Fruit fly (Drosophila melanogaster): Measurements from ENCODE around the gene MED6.
A peak's percentile ranks its signal among the peaks of the same experiment; 100 is the strongest.

The MED6 gene

dm6 chr3R:9771519-9771972 lies 2.8 kb upstream of the MED6 start, which contains the start of gene CG9471 (continued):
- TF ChIP-seq CG2712 (tag; optimal IDR thresholded peaks at IDR 0.05): peak; percentile 92
- TF ChIP-seq twi (tag; optimal IDR thresholded peaks at IDR 0.05): peak; percentile 73
- peak; percentile 83 for TF ChIP-seq oc (tag; optimal IDR thresholded peaks at IDR 0.05)
- TF ChIP-seq CG30403 (GFP tag; optimal IDR thresholded peaks at IDR 0.05): peak; percentile 93
- peak; percentile 87 for TF ChIP-seq nau (GFP tag; optimal IDR thresholded peaks at IDR 0.05)
- peak; percentile 88 for TF ChIP-seq CG6765 (GFP tag; optimal IDR thresholded peaks at IDR 0.05)
- TF ChIP-seq vnd (GFP tag; IDR thresholded peaks at IDR 0.05; ENCODE audit: partially characterized antibody): no peak
- TF ChIP-seq CG10654 (GFP tag; optimal IDR thresholded peaks at IDR 0.05): peak; percentile 89
- TF ChIP-seq usp (GFP tag; optimal IDR thresholded peaks at IDR 0.05): no peak
- TF ChIP-seq Tbp (GFP tag; optimal IDR thresholded peaks at IDR 0.05): no peak
- peak; percentile 80 for TF ChIP-seq kay (GFP tag; optimal IDR thresholded peaks at IDR 0.05)
- TF ChIP-seq CG17568 (GFP tag; optimal IDR thresholded peaks at IDR 0.05): no peak
- TF ChIP-seq ATbp (GFP tag; optimal IDR thresholded peaks at IDR 0.05): peak; percentile 88
- TF ChIP-seq CG4707 (GFP tag; optimal IDR thresholded peaks at IDR 0.05): peak; percentile 73
- peak; percentile 92 for TF ChIP-seq nmo (GFP tag; optimal IDR thresholded peaks at IDR 0.05)
- peak; percentile 79 for TF ChIP-seq CG4404 (GFP tag; IDR thresholded peaks at IDR 0.05)
- no peak for TF ChIP-seq br (optimal IDR thresholded peaks at IDR 0.05)
- TF ChIP-seq seq (GFP tag; IDR thresholded peaks at IDR 0.05): peak; percentile 92
- TF ChIP-seq CG5245 (GFP tag; optimal IDR thresholded peaks at IDR 0.05): peak; percentile 77
- peak; percentile 88 for TF ChIP-seq CrebB (tag; optimal IDR thresholded peaks at IDR 0.05)
- TF ChIP-seq Myb (GFP tag; optimal IDR thresholded peaks at IDR 0.05): peak; percentile 74
- peak; percentile 93 for TF ChIP-seq CG12155 (GFP tag; optimal IDR thresholded peaks at IDR 0.05)
- TF ChIP-seq Side (GFP tag; optimal IDR thresholded peaks at IDR 0.05): peak; percentile 88
- TF ChIP-seq CG9437 (GFP tag; optimal IDR thresholded peaks at IDR 0.05): peak; percentile 82
- peak; percentile 73 for TF ChIP-seq sim (GFP tag; IDR thresholded peaks at IDR 0.05)
- TF ChIP-seq kah (GFP tag; optimal IDR thresholded peaks at IDR 0.05): peak; percentile 76
- TF ChIP-seq nerfin-2 (GFP tag; IDR thresholded peaks at IDR 0.05; ENCODE audit: partially characterized antibody): no peak
- TF ChIP-seq BEAF-32 (GFP tag; optimal IDR thresholded peaks at IDR 0.05): peak; percentile 37
- peak; percentile 95 for TF ChIP-seq CG2678 (tag; optimal IDR thresholded peaks at IDR 0.05)
- TF ChIP-seq Bgb (GFP tag; IDR thresholded peaks at IDR 0.05; ENCODE audit: partially characterized antibody): peak; percentile 15; the same call in 1 of the 2 replicates
- TF ChIP-seq CG33213 (GFP tag; optimal IDR thresholded peaks at IDR 0.05): peak; percentile 80
- TF ChIP-seq pros (GFP tag; optimal IDR thresholded peaks at IDR 0.05): no peak
- peak; percentile 90 for TF ChIP-seq CG11247 (GFP tag; IDR thresholded peaks at IDR 0.05)
- no peak for TF ChIP-seq Kr (GFP tag; optimal IDR thresholded peaks at IDR 0.05)
- TF ChIP-seq NC2α (GFP tag; optimal IDR thresholded peaks at IDR 0.05): peak; percentile 76
- peak; percentile 86 for TF ChIP-seq Max (GFP tag; optimal IDR thresholded peaks at IDR 0.05)
- peak; percentile 92 for TF ChIP-seq CG12769 (tag; optimal IDR thresholded peaks at IDR 0.05)
- peak; percentile 90 for TF ChIP-seq Awh (GFP tag; IDR thresholded peaks at IDR 0.05)
- peak; percentile 64 for TF ChIP-seq CG10274 (GFP tag; optimal IDR thresholded peaks at IDR 0.05)
- TF ChIP-seq Sox100B (GFP tag; optimal IDR thresholded peaks at IDR 0.05): peak; percentile 85
- TF ChIP-seq amos (GFP tag; IDR thresholded peaks at IDR 0.05; ENCODE audit: partially characterized antibody): no peak
- TF ChIP-seq ttk (GFP tag; IDR thresholded peaks at IDR 0.05): peak; percentile 87
- peak; percentile 87 for TF ChIP-seq CG1602 (GFP tag; optimal IDR thresholded peaks at IDR 0.05)
- peak; percentile 81 for TF ChIP-seq CG4617 (GFP tag; optimal IDR thresholded peaks at IDR 0.05; ENCODE audit: borderline replicate concordance)
- TF ChIP-seq so (GFP tag; IDR thresholded peaks at IDR 0.05): peak; percentile 84
- peak; percentile 43 for TF ChIP-seq ab (GFP tag; optimal IDR thresholded peaks at IDR 0.05)
- peak; percentile 80 for TF ChIP-seq croc (GFP tag; conservative IDR thresholded peaks at IDR 0.05)
- peak; percentile 90 for TF ChIP-seq CG16779 (GFP tag; IDR thresholded peaks at IDR 0.05)
- peak; percentile 94 for TF ChIP-seq CG10543 (GFP tag; optimal IDR thresholded peaks at IDR 0.05)
- TF ChIP-seq CG9932 (GFP tag; IDR thresholded peaks at IDR 0.05): peak; percentile 93
- TF ChIP-seq CG1024 (GFP tag; IDR thresholded peaks at IDR 0.05): peak; percentile 56; the same call in 1 of the 2 replicates
